Worm (Caenorhabditis elegans) whole organism, L4/young adult: ENCODE data around the gene irld-36.

ENCODE experiments used
- W03F9.2 ChIP-seq: fragments of 150-350 bp; optimal IDR thresholded peaks from 2 replicates; lab custom pipeline; 2014; ENCODE audit warnings: missing biosample characterization, missing genetic modification characterization
- him-1 ChIP-seq: sonication (generic microtip); optimal IDR thresholded peaks from 2 replicates; lab custom pipeline; 2016; ENCODE audit warnings: missing genotype, missing genetic modification reagents, missing genetic modification characterization, missing compliant biosample characterization

DNA sequence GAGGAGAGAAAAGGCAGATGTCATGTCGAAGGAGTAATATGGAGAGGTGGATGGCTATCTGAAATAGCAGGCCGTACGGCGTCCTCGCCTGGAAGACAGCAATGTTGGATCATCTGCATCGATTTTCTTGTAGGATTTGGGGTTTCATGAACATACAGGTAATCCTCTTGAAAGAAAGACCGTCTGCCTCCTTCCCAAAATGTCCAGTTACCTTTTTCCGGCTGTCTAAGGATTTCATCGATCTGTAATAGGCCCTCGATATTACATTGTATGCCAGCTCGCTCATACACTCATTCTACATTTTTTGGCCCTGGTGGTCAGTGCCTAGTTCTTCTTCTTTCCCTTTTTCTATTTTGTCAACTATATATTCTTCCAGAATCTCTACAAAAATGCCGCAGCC lies 43.2 kb downstream of the irld-36 start, which contains the start of the genes fbxb-5 and btb-8:
- TF ChIP-seq him-1 (tag; lab: Kevin White, UChicago) (no peak), W03F9.2 (tag; lab: Kevin White, UChicago) (no peak)
